Fruit fly (Drosophila melanogaster) whole organism, adult: ENCODE measurements around the gene CG42554.
A peak's percentile ranks its signal among the peaks of the same experiment; 100 is the strongest.
"Not testable (repeated sequence)": the region's sequence is repeated elsewhere in the genome, so short reads cannot be mapped to it uniquely, and the experiment has no call there.

ENCODE experiments used
- CG11617 ChIP-seq: fragments of 200-800 bp; sonication (Bioruptor generic); optimal IDR thresholded peaks from 2 replicates; lab custom pipeline; 2017; ENCODE audit warnings: mild to moderate bottlenecking, missing biosample characterization, missing genetic modification reagents, missing genetic modification characterization
- CG12768 ChIP-seq: fragments of 200-800 bp; sonication (Bioruptor generic); optimal IDR thresholded peaks from 2 replicates; lab custom pipeline; 2017; ENCODE audit warnings: missing biosample characterization, missing genetic modification characterization, mild to moderate bottlenecking, moderate library complexity, missing genetic modification reagents
- CG14711 ChIP-seq: fragments of 200-800 bp; sonication (Bioruptor generic); optimal IDR thresholded peaks from 2 replicates; lab custom pipeline; 2018; ENCODE audit warnings: missing biosample characterization, mild to moderate bottlenecking, missing genetic modification characterization, moderate library complexity
- CG1620 ChIP-seq: fragments of 200-800 bp; sonication (Bioruptor generic); optimal IDR thresholded peaks from 2 replicates; lab custom pipeline; 2016; ENCODE audit warnings: missing biosample characterization, missing genetic modification characterization
- CG33017 ChIP-seq: fragments of 200-800 bp; sonication (Bioruptor generic); optimal IDR thresholded peaks from 2 replicates; lab custom pipeline; 2018; ENCODE audit warnings: missing biosample characterization, mild to moderate bottlenecking, missing genetic modification characterization, moderate library complexity
- CG5204 ChIP-seq: fragments of 200-800 bp; sonication (Bioruptor generic); optimal IDR thresholded peaks from 2 replicates; lab custom pipeline; 2016; ENCODE audit warnings: missing biosample characterization, missing genetic modification characterization
- CG7045 ChIP-seq: fragments of 200-800 bp; sonication (Bioruptor generic); optimal IDR thresholded peaks from 2 replicates; lab custom pipeline; 2017; ENCODE audit warnings: missing biosample characterization, mild to moderate bottlenecking, missing genetic modification characterization
- CG7101 ChIP-seq: fragments of 200-800 bp; sonication (Bioruptor generic); optimal IDR thresholded peaks from 2 replicates; lab custom pipeline; 2018; ENCODE audit warnings: missing biosample characterization, mild to moderate bottlenecking, missing genetic modification characterization, moderate library complexity
- Clk ChIP-seq: fragments of 200-800 bp; sonication (Bioruptor generic); optimal IDR thresholded peaks from 2 replicates; lab custom pipeline; 2017; ENCODE audit warnings: missing biosample characterization, missing genetic modification characterization
- Crg-1 ChIP-seq: fragments of 200-800 bp; sonication (Bioruptor generic); optimal IDR thresholded peaks from 2 replicates; lab custom pipeline; 2016; ENCODE audit warnings: missing biosample characterization, missing genetic modification characterization
- Hr96 ChIP-seq: fragments of 200-800 bp; sonication (Bioruptor generic); optimal IDR thresholded peaks from 2 replicates; lab custom pipeline; 2016; ENCODE audit warnings: missing biosample characterization, missing genetic modification characterization
- Mnt ChIP-seq: fragments of 200-800 bp; sonication (Bioruptor generic); optimal IDR thresholded peaks from 2 replicates; lab custom pipeline; 2016; ENCODE audit warnings: missing biosample characterization, mild to moderate bottlenecking, missing genetic modification characterization
- bab1 ChIP-seq: fragments of 200-800 bp; sonication (Bioruptor generic); optimal IDR thresholded peaks from 3 replicates; lab custom pipeline; 2019; ENCODE audit warnings: missing biosample characterization, mild to moderate bottlenecking, missing genetic modification characterization, moderate library complexity
- cic ChIP-seq: fragments of 200-800 bp; sonication (Bioruptor generic); optimal IDR thresholded peaks from 2 replicates; lab custom pipeline; 2017; ENCODE audit warnings: missing biosample characterization, mild to moderate bottlenecking, missing genetic modification characterization, moderate library complexity
- cnc ChIP-seq, 2 experiments: fragments of >200 bp; optimal IDR thresholded peaks; 2 replicates each; lab custom pipeline; 2017
- kay ChIP-seq: fragments of 200-800 bp; sonication (Bioruptor generic); peaks from one replicate; lab custom pipeline; 2016; ENCODE audit warnings: missing biosample characterization, missing genetic modification characterization, borderline replicate concordance
- ovo ChIP-seq: fragments of 200-800 bp; sonication (Bioruptor generic); optimal IDR thresholded peaks from 2 replicates; lab custom pipeline; 2016; ENCODE audit warnings: missing biosample characterization, missing genetic modification characterization
- pad ChIP-seq: fragments of 200-800 bp; sonication (Bioruptor generic); optimal IDR thresholded peaks from 3 replicates; lab custom pipeline; 2017; ENCODE audit warnings: missing biosample characterization, missing genetic modification characterization, mild to moderate bottlenecking, moderate library complexity, missing genetic modification reagents
- tj ChIP-seq: fragments of 200-800 bp; sonication (Bioruptor generic); optimal IDR thresholded peaks from 3 replicates; lab custom pipeline; 2017; ENCODE audit warnings: missing biosample characterization, mild to moderate bottlenecking, missing genetic modification characterization, moderate library complexity
- toe ChIP-seq: fragments of 200-800 bp; sonication (Bioruptor generic); optimal IDR thresholded peaks from 2 replicates; lab custom pipeline; 2016; ENCODE audit warnings: missing biosample characterization, missing genetic modification characterization

Gene CG42554

dm6 chr3L:841260-841659 is 5.8 kb downstream of the CG42554 start, which contains the start of the genes JMJD5 and Gr61a:
Gene JMJD5, minus strand, starts transcription at chr3L:841360.
Gene Gr61a, plus strand, starts transcription at chr3L:841451.
- TF ChIP-seq bab1, result no peak
- no peak for TF ChIP-seq Crg-1 (GFP tag; lab: Kevin White, UChicago)
- TF ChIP-seq kay (GFP tag; lab: Kevin White, UChicago), result no peak
- no peak for TF ChIP-seq CG14711
- no peak for TF ChIP-seq CG11617 (GFP tag; lab: Kevin White, UChicago)
- no peak for TF ChIP-seq tj (GFP tag; lab: Kevin White, UChicago)
- TF ChIP-seq CG33017, result no peak
- no peak for TF ChIP-seq toe (GFP tag; lab: Kevin White, UChicago)
- TF ChIP-seq pad (GFP tag; lab: Kevin White, UChicago), result no peak
- no peak for TF ChIP-seq ovo (GFP tag; lab: Kevin White, UChicago)
- no peak for TF ChIP-seq CG5204 (GFP tag; lab: Kevin White, UChicago)
- no peak for TF ChIP-seq CG7101 (tag; lab: Kevin White, UChicago)
- no peak for TF ChIP-seq cnc (optimal IDR thresholded peaks at IDR 0.05; lab: Kevin White, UChicago)
- TF ChIP-seq CG1620 (GFP tag; lab: Kevin White, UChicago), result no peak
- no peak for TF ChIP-seq Hr96 (GFP tag; lab: Kevin White, UChicago)
- no peak for TF ChIP-seq CG7045 (GFP tag; lab: Kevin White, UChicago)
- TF ChIP-seq cic, result no peak
- no peak for TF ChIP-seq Clk (GFP tag; lab: Kevin White, UChicago)
- TF ChIP-seq CG12768 (GFP tag; lab: Kevin White, UChicago), result no peak
- TF ChIP-seq Mnt, result no peak

- TF ChIP-seq Clk (GFP tag; lab: Kevin White, UChicago) (no peak), Hr96 (GFP tag; lab: Kevin White, UChicago) (no peak)
Observed at dm6 chr3L:843626-844025, 8.1 kb downstream of the CG42554 start, which contains the start of gene Cep290. Gene Cep290, plus strand, starts transcription at chr3L:843926.

- TF ChIP-seq bab1 (peak; percentile 65), CG5204 (GFP tag; lab: Kevin White, UChicago) (peak; percentile 74), Clk (GFP tag; lab: Kevin White, UChicago) (no peak), Crg-1 (GFP tag; lab: Kevin White, UChicago) (peak; percentile 24), CG1620 (GFP tag; lab: Kevin White, UChicago) (peak; percentile 73), cnc (optimal IDR thresholded peaks at IDR 0.05; lab: Kevin White, UChicago) (no peak), ovo (GFP tag; lab: Kevin White, UChicago) (peak; percentile 52), CG33017 (peak; percentile 13), CG7045 (GFP tag; lab: Kevin White, UChicago) (no peak), cic (no peak), Hr96 (GFP tag; lab: Kevin White, UChicago) (peak; percentile 78), pad (GFP tag; lab: Kevin White, UChicago) (peak; percentile 14), tj (GFP tag; lab: Kevin White, UChicago) (peak; percentile 31), CG14711 (peak; percentile 71), CG7101 (tag; lab: Kevin White, UChicago) (peak; percentile 38), CG12768 (GFP tag; lab: Kevin White, UChicago) (peak; percentile 56), Mnt (peak; percentile 48), kay (GFP tag; lab: Kevin White, UChicago) (peak; percentile 77), CG11617 (GFP tag; lab: Kevin White, UChicago) (peak; percentile 49), toe (GFP tag; lab: Kevin White, UChicago) (peak; percentile 92)
Observed at dm6 chr3L:851061-851460, 15.6 kb downstream of the CG42554 start, which contains the start of gene Dci. Gene Dci, plus strand, starts transcription at chr3L:851346.

- no peak for TF ChIP-seq CG1620 (GFP tag; lab: Kevin White, UChicago)
- no peak for TF ChIP-seq CG5204 (GFP tag; lab: Kevin White, UChicago)
- no peak for TF ChIP-seq CG14711
Observed at dm6 chr3L:852267-852666, 16.8 kb downstream of the CG42554 start.

- TF ChIP-seq CG14711 (peak; percentile 81), CG7045 (GFP tag; lab: Kevin White, UChicago) (peak; percentile 83), CG11617 (GFP tag; lab: Kevin White, UChicago) (peak; percentile 10), Clk (GFP tag; lab: Kevin White, UChicago) (peak; percentile 82), bab1 (no peak), CG5204 (GFP tag; lab: Kevin White, UChicago) (peak; percentile 84), CG12768 (GFP tag; lab: Kevin White, UChicago) (peak; percentile 91), pad (GFP tag; lab: Kevin White, UChicago) (peak; percentile 92), Mnt (peak; percentile 8), cic (no peak), CG7101 (tag; lab: Kevin White, UChicago) (peak; percentile 85), ovo (GFP tag; lab: Kevin White, UChicago) (no peak), toe (GFP tag; lab: Kevin White, UChicago) (peak; percentile 93), Hr96 (GFP tag; lab: Kevin White, UChicago) (peak; percentile 88), CG33017 (peak; percentile 87)
Observed at dm6 chr3L:857063-858015, 21.9 kb downstream of the CG42554 start, which contains the start of gene dpr20. Gene dpr20, minus strand, starts transcription at chr3L:857248.

- TF ChIP-seq CG5204, CG1620, toe (GFP tag; lab: Kevin White, UChicago): not testable (repeated sequence)
Observed at dm6 chr3L:865096-865495, 29.6 kb downstream of the CG42554 start, which contains the start of gene CG12502. Gene CG12502, plus strand, starts transcription at chr3L:865396.
